Worm (Caenorhabditis elegans) whole organism, young adult: ENCODE results near the gene Y69A2AR.19.

Experiments used
- B0035.1 ChIP-seq: sonication (generic microtip); optimal IDR thresholded peaks from 2 replicates; lab custom pipeline; 2016; ENCODE audit warnings: missing genetic modification characterization, mild to moderate bottlenecking, missing compliant biosample characterization, missing genotype, missing genetic modification reagents
- B0261.1 ChIP-seq: sonication (generic microtip); optimal IDR thresholded peaks from 2 replicates; lab custom pipeline; 2016; ENCODE audit warnings: mild to moderate bottlenecking, missing genetic modification characterization, moderate library complexity, missing compliant biosample characterization
- B0336.3 ChIP-seq: fragments of 200-800 bp; sonication (Bioruptor generic); IDR thresholded peaks from 2 replicates; pipeline ENCODE4 v1.3.6; 2022; ENCODE audit warnings: missing genetic modification characterization, missing compliant biosample characterization
- F23B12.7 ChIP-seq: sonication (generic microtip); optimal IDR thresholded peaks from 2 replicates; lab custom pipeline; 2017; ENCODE audit warnings: missing genetic modification characterization, mild to moderate bottlenecking, missing compliant biosample characterization, antibody characterized with exemption, moderate library complexity; ENCODE audit not compliant: insufficient read depth
- F37B4.10 ChIP-seq: fragments of 200-800 bp; sonication (Bioruptor generic); IDR thresholded peaks from 2 replicates; pipeline ENCODE4 v1.3.6; 2022; ENCODE audit warnings: missing genetic modification characterization, missing compliant biosample characterization
- F57A8.1 ChIP-seq: fragments of 200-800 bp; sonication (Bioruptor generic); optimal IDR thresholded peaks from 2 replicates; lab custom pipeline; 2018; ENCODE audit warnings: mild to moderate bottlenecking, missing genetic modification characterization, moderate library complexity, missing compliant biosample characterization
- K12H6.12 ChIP-seq: fragments of 200-800 bp; sonication (Bioruptor generic); optimal IDR thresholded peaks from 2 replicates; lab custom pipeline; 2018; ENCODE audit warnings: mild to moderate bottlenecking, missing genetic modification characterization, missing compliant biosample characterization
- T07F8.4 ChIP-seq: sonication (generic microtip); optimal IDR thresholded peaks from 2 replicates; lab custom pipeline; 2016; ENCODE audit warnings: mild to moderate bottlenecking, missing genetic modification characterization, moderate library complexity, missing compliant biosample characterization
- Y53G8AR.9 ChIP-seq: fragments of 200-800 bp; sonication (Bioruptor generic); conservative IDR thresholded peaks from 2 replicates; pipeline ENCODE4 v1.3.6; 2022; ENCODE audit warnings: missing genetic modification reagents, missing genetic modification characterization, missing compliant biosample characterization
- Y79H2A.3 ChIP-seq: fragments of 200-800 bp; sonication (Bioruptor generic); conservative IDR thresholded peaks from 2 replicates; pipeline ENCODE4 v1.3.6; 2022; ENCODE audit warnings: missing genetic modification reagents, missing genetic modification characterization, missing compliant biosample characterization
- ZK185.1 ChIP-seq: sonication (generic microtip); optimal IDR thresholded peaks from 2 replicates; lab custom pipeline; 2016; ENCODE audit warnings: mild to moderate bottlenecking, missing genetic modification characterization, missing compliant biosample characterization; ENCODE audit not compliant: poor library complexity, severe bottlenecking
- atf-7 ChIP-seq: sonication (generic microtip); optimal IDR thresholded peaks from 2 replicates; lab custom pipeline; 2017; ENCODE audit warnings: mild to moderate bottlenecking, missing genetic modification characterization, missing compliant biosample characterization
- athp-1 ChIP-seq: sonication (generic microtip); optimal IDR thresholded peaks from 2 replicates; lab custom pipeline; 2017; ENCODE audit warnings: mild to moderate bottlenecking, missing genetic modification characterization, missing compliant biosample characterization
- attf-3 ChIP-seq: fragments of 200-800 bp; sonication (Bioruptor generic); conservative IDR thresholded peaks from 2 replicates; pipeline ENCODE4 v1.3.6; 2022; ENCODE audit warnings: missing genetic modification reagents, missing genetic modification characterization, missing compliant biosample characterization
- bed-1 ChIP-seq: fragments of 200-800 bp; sonication (Bioruptor generic); IDR thresholded peaks from 2 replicates; pipeline ENCODE4 v1.3.6; 2022; ENCODE audit warnings: missing genetic modification reagents, missing genetic modification characterization, missing compliant biosample characterization
- cebp-1 ChIP-seq, 2 experiments: fragments of 200-800 bp in 1 of 2; sonication (Bioruptor generic) in 1 of 2; sonication (generic microtip) in 1 of 2; IDR thresholded peaks in 1 of 2; optimal IDR thresholded peaks in 1 of 2; 2 replicates each; pipeline versions ENCODE4 v1.3.6 to Lab custom; 2017 to 2022; ENCODE audit warnings: missing compliant biosample characterization in 2 of 2, missing genetic modification characterization in 2 of 2, mild to moderate bottlenecking in 1 of 2, missing genetic modification reagents in 1 of 2, moderate library complexity in 1 of 2
- cebp-2 ChIP-seq: fragments of 200-800 bp; sonication (Bioruptor generic); IDR thresholded peaks from 2 replicates; pipeline ENCODE4 v1.3.6; 2022; ENCODE audit warnings: missing genetic modification characterization, missing compliant biosample characterization
- egl-18 ChIP-seq: fragments of 200-800 bp; sonication (Bioruptor generic); IDR thresholded peaks from 2 replicates; pipeline ENCODE4 v1.3.6; 2022; ENCODE audit warnings: missing genetic modification reagents, missing genetic modification characterization, missing compliant biosample characterization
- egl-44 ChIP-seq: fragments of 200-800 bp; sonication (Bioruptor generic); IDR thresholded peaks from 2 replicates; pipeline ENCODE4 v1.3.6; 2022; ENCODE audit warnings: missing genetic modification reagents, missing genetic modification characterization, missing compliant biosample characterization
- gei-17 ChIP-seq: fragments of 200-800 bp; sonication (Bioruptor generic); optimal IDR thresholded peaks from 2 replicates; lab custom pipeline; 2018; ENCODE audit warnings: mild to moderate bottlenecking, missing genetic modification characterization, missing compliant biosample characterization
- him-1 ChIP-seq: sonication (generic microtip); optimal IDR thresholded peaks from 2 replicates; lab custom pipeline; 2016; ENCODE audit warnings: missing genotype, missing genetic modification reagents, missing genetic modification characterization, missing compliant biosample characterization
- let-607 ChIP-seq, 2 experiments: fragments of 200-800 bp in 1 of 2; sonication (Bioruptor generic) in 1 of 2; sonication (generic microtip) in 1 of 2; optimal IDR thresholded peaks; 2 replicates each; lab custom pipeline; 2016 to 2018; ENCODE audit warnings: mild to moderate bottlenecking in 2 of 2, missing compliant biosample characterization in 2 of 2, missing genetic modification characterization in 2 of 2, moderate library complexity in 2 of 2, missing genotype in 1 of 2
- lin-26 ChIP-seq: fragments of 200-800 bp; sonication (Bioruptor generic); IDR thresholded peaks from 2 replicates; pipeline ENCODE4 v1.3.6; 2022; ENCODE audit warnings: missing genetic modification reagents, missing genetic modification characterization, missing compliant biosample characterization
- lin-35 ChIP-seq, 3 experiments: fragments of 150-350 bp in 2 of 3; sonication (generic microtip) in 1 of 3; optimal IDR thresholded peaks; 2 replicates each; lab custom pipeline; 2014 to 2018; ENCODE audit warnings: missing biosample characterization in 3 of 3, missing genetic modification characterization in 3 of 3, missing genetic modification reagents in 3 of 3
- lin-54 ChIP-seq: fragments of 200-800 bp; sonication (Bioruptor generic); optimal IDR thresholded peaks from 2 replicates; lab custom pipeline; 2018; ENCODE audit warnings: mild to moderate bottlenecking, missing genetic modification characterization, missing compliant biosample characterization
- lir-1 ChIP-seq: fragments of 200-800 bp; sonication (Bioruptor generic); conservative IDR thresholded peaks from 2 replicates; pipeline ENCODE4 v1.3.6; 2022; ENCODE audit warnings: missing genetic modification reagents, missing genetic modification characterization, missing compliant biosample characterization
- mcd-1 ChIP-seq: fragments of 200-800 bp; sonication (Bioruptor generic); IDR thresholded peaks from 2 replicates; pipeline ENCODE4 v1.3.6; 2022; ENCODE audit warnings: missing genetic modification reagents, missing genetic modification characterization, missing compliant biosample characterization
- mes-4 ChIP-seq: sonication (generic microtip); optimal IDR thresholded peaks from 2 replicates; lab custom pipeline; 2016; ENCODE audit warnings: missing genotype, missing genetic modification characterization, missing compliant biosample characterization
- mxl-1 ChIP-seq: sonication (generic microtip); optimal IDR thresholded peaks from 2 replicates; lab custom pipeline; 2016; ENCODE audit warnings: missing genetic modification characterization, missing compliant biosample characterization
- nfya-2 ChIP-seq: fragments of 200-800 bp; sonication (Bioruptor generic); IDR thresholded peaks from 2 replicates; pipeline ENCODE4 v1.3.6; 2022; ENCODE audit warnings: missing genetic modification reagents, missing genetic modification characterization, missing compliant biosample characterization
- nhr-80 ChIP-seq: sonication (generic microtip); optimal IDR thresholded peaks from 2 replicates; lab custom pipeline; 2016; ENCODE audit warnings: missing genetic modification characterization, missing compliant biosample characterization
- pha-4 ChIP-seq: fragments of 150-350 bp; sonication (generic microtip); optimal IDR thresholded peaks from 2 replicates; lab custom pipeline; 2014; ENCODE audit warnings: missing biosample characterization, missing genetic modification reagents, missing genetic modification characterization
- rcor-1 ChIP-seq: fragments of 200-800 bp; sonication (Bioruptor generic); IDR thresholded peaks from 2 replicates; pipeline ENCODE4 v1.3.6; 2022; ENCODE audit warnings: missing genetic modification reagents, missing genetic modification characterization, missing compliant biosample characterization
- rpc-1 ChIP-seq, 2 experiments: fragments of 150-350 bp in 1 of 2; sonication (generic microtip) in 1 of 2; optimal IDR thresholded peaks; 2 replicates each; lab custom pipeline; 2014 to 2018; ENCODE audit warnings: missing biosample characterization in 1 of 2, missing genetic modification characterization in 1 of 2, missing genetic modification reagents in 1 of 2, missing genotype in 1 of 2
- snpc-3.4 ChIP-seq: sonication (generic microtip); optimal IDR thresholded peaks from 2 replicates; lab custom pipeline; 2017; ENCODE audit warnings: missing genetic modification characterization, mild to moderate bottlenecking, missing compliant biosample characterization, antibody characterized with exemption, moderate library complexity, missing genotype, missing genetic modification reagents
- tbp1 ChIP-seq: fragments of 200-800 bp; sonication (Bioruptor generic); optimal IDR thresholded peaks from 2 replicates; lab custom pipeline; 2018; ENCODE audit warnings: mild to moderate bottlenecking, missing genetic modification characterization, missing compliant biosample characterization
- ztf-25 ChIP-seq: fragments of 200-800 bp; sonication (Bioruptor generic); IDR thresholded peaks from 2 replicates; pipeline ENCODE4 v1.3.6; 2022; ENCODE audit warnings: missing genetic modification reagents, missing genetic modification characterization, missing compliant biosample characterization
- ztf-26 ChIP-seq: sonication (generic microtip); optimal IDR thresholded peaks from 2 replicates; lab custom pipeline; 2017; ENCODE audit warnings: missing genetic modification characterization, missing compliant biosample characterization
- ztf-3 ChIP-seq: fragments of 200-800 bp; sonication (Bioruptor generic); optimal IDR thresholded peaks from 2 replicates; lab custom pipeline; 2018; ENCODE audit warnings: mild to moderate bottlenecking, missing genetic modification characterization, missing compliant biosample characterization
- ztf-6 ChIP-seq: fragments of 200-800 bp; sonication (Bioruptor generic); IDR thresholded peaks from 2 replicates; pipeline ENCODE4 v1.3.6; 2022; ENCODE audit warnings: missing genetic modification reagents, missing genetic modification characterization, missing compliant biosample characterization

Y69A2AR.19 gene

DNA sequence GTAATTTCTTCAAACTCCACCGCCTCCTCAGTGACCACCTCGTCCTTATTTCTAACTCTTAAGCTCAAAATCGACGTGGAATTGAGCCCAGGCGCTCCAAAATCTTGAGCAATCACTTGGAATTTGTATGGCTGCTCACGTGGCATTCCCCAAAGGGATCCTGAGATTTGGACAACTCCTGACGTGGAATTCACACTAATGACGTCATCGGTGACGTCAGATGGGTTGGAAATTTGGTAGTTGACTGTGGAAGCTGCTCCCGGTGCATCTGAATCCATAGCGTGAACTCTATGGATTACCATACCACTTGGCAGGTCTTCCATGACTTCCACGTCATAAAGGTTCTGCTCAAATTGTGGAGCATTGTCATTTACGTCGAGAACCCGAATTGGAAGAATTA, 33.5 kb upstream of the Y69A2AR.19 start:
- TF ChIP-seq mes-4 (tag; lab: Kevin White, UChicago) = no peak
- no peak for TF ChIP-seq F57A8.1
- TF ChIP-seq attf-3 (GFP tag; lab: Robert Waterston, UW) = no peak
- no peak for TF ChIP-seq F37B4.10 (GFP tag; lab: Robert Waterston, UW)
- TF ChIP-seq lin-26 = no peak
- no peak for TF ChIP-seq ztf-3 (GFP tag; lab: Kevin White, UChicago)
- no peak for TF ChIP-seq pha-4 (tag; lab: Kevin White, UChicago)
- TF ChIP-seq cebp-2 (GFP tag; lab: Robert Waterston, UW) = no peak
- TF ChIP-seq ZK185.1 (tag; lab: Kevin White, UChicago) = no peak
- no peak for TF ChIP-seq athp-1 (tag; lab: Kevin White, UChicago)
- no peak for TF ChIP-seq rpc-1 (optimal IDR thresholded peaks at IDR 0.05; lab: Kevin White, UChicago)
- TF ChIP-seq rpc-1 (tag; optimal IDR thresholded peaks at IDR 0.05; lab: Kevin White, UChicago) = no peak
- TF ChIP-seq F23B12.7 (tag; lab: Kevin White, UChicago) = no peak
- TF ChIP-seq Y79H2A.3 (GFP tag; lab: Robert Waterston, UW) = no peak
- no peak for TF ChIP-seq him-1 (tag; lab: Kevin White, UChicago)

DNA sequence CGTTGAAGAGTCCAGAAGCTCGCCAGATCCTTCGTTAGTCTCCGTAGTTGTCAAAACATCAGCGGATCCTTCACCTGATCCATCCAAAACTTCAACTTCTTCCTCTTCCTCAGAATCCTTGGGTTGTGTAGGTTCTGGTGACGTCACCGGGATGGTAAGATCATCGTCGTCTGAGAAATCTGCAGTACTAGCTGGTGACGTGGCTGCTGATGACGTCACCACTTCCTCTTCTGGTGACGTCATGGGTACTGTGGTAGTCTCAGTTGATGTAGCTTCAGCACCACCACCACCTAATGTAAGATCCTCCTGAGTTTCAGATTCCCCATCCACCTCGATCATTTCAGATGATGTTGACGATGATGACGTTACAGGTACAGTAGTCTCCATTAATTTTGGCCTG, 27.2 kb upstream of the Y69A2AR.19 start:
- TF ChIP-seq atf-7 (no peak), ztf-6 (GFP tag; lab: Robert Waterston, UW) (no peak), lin-26 (no peak), rcor-1 (GFP tag; lab: Robert Waterston, UW) (no peak), gei-17 (no peak), B0035.1 (tag; lab: Kevin White, UChicago) (no peak), lin-54 (GFP tag; lab: Kevin White, UChicago) (no peak), lin-35 (GFP tag; optimal IDR thresholded peaks at IDR 0.05; lab: Kevin White, UChicago) (no peak), snpc-3.4 (tag; lab: Kevin White, UChicago) (no peak), ztf-25 (no peak), mxl-1 (no peak), Y79H2A.3 (GFP tag; lab: Robert Waterston, UW) (no peak), B0336.3 (GFP tag; lab: Robert Waterston, UW) (no peak), rpc-1 (optimal IDR thresholded peaks at IDR 0.05; lab: Kevin White, UChicago) (no peak), rpc-1 (tag; optimal IDR thresholded peaks at IDR 0.05; lab: Kevin White, UChicago) (no peak), B0261.1 (tag; lab: Kevin White, UChicago) (no peak), mcd-1 (no peak)

DNA sequence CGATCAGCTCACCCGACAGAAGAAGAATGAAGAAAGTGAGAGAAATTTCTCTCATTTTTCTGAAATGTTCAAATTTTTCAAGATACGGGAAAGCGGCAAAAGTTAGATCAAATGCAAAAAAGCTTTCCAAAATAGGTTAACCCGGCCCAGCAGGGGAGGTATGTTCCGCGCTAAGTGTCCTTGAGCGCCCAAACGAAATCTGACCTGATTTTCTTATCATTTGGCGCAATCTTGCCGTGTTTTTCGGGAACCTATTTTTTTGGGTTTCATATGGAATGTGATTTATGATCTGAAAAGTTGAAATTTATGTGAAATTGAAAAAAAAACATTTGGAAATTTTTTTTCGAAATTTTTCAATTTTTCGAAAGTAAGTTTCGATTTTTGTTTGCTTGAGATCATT, 25.3 kb upstream of the Y69A2AR.19 start, which contains the start of gene cdh-10:
Gene cdh-10, minus strand, starts transcription at position 59 of the 400 bp plus-strand sequence.
- TF ChIP-seq cebp-2 (GFP tag; lab: Robert Waterston, UW) (no peak), Y53G8AR.9 (GFP tag; lab: Robert Waterston, UW) (no peak), ZK185.1 (tag; lab: Kevin White, UChicago) (no peak), T07F8.4 (tag; lab: Kevin White, UChicago) (no peak), egl-44 (GFP tag; lab: Robert Waterston, UW) (no peak), gei-17 (no peak)

DNA sequence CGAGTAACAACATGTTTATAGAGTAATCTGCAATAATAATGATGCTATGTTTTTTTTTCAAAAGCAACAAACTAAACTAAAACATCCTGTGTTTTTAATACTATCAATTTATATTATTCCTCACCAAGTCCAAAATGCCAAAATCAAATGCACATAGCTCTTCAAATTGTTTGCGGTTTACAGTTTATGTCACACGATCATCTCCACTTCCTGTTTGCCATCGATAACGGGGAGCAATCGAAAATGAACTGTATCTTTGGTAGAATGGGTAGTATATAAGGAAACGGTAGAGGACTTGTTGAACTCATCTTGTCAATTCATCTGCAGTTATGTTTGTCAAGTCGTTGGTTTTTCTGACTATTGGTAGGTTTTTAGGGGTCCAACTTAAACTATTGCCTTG, 24.5 kb upstream of the Y69A2AR.19 start, which contains the start of gene ilys-3:
Gene ilys-3, plus strand, starts transcription at position 301 of the 400 bp plus-strand sequence.
- TF ChIP-seq let-607 (tag; optimal IDR thresholded peaks at IDR 0.05; lab: Kevin White, UChicago) = no peak
- no peak for TF ChIP-seq tbp1
- TF ChIP-seq nfya-2 (GFP tag; lab: Robert Waterston, UW) = no peak
- no peak for TF ChIP-seq egl-18 (GFP tag; lab: Robert Waterston, UW)
- TF ChIP-seq cebp-1 (GFP tag; IDR thresholded peaks at IDR 0.05; lab: Robert Waterston, UW) = no peak
- TF ChIP-seq cebp-1 (tag; optimal IDR thresholded peaks at IDR 0.05; lab: Kevin White, UChicago) = no peak
- no peak for TF ChIP-seq K12H6.12 (tag; lab: Kevin White, UChicago)
- no peak for TF ChIP-seq F37B4.10 (GFP tag; lab: Robert Waterston, UW)
- TF ChIP-seq ztf-26 (tag; lab: Kevin White, UChicago) = no peak
- no peak for TF ChIP-seq lir-1 (GFP tag; lab: Robert Waterston, UW)
- no peak for TF ChIP-seq egl-44 (GFP tag; lab: Robert Waterston, UW)
- TF ChIP-seq gei-17 = no peak
- TF ChIP-seq nhr-80 (tag; lab: Kevin White, UChicago) = no peak
- no peak for TF ChIP-seq athp-1 (tag; lab: Kevin White, UChicago)
- no peak for TF ChIP-seq bed-1 (GFP tag; lab: Robert Waterston, UW)
